Worm (Caenorhabditis elegans) whole organism, late embryonic: Measurements from ENCODE around the gene pdzd-8.

Experiments used
- C38D4.7 ChIP-seq: fragments of 200-800 bp; sonication (Bioruptor generic); optimal IDR thresholded peaks from 2 replicates; lab custom pipeline; 2018; ENCODE audit warnings: mild to moderate bottlenecking, missing genetic modification characterization, moderate library complexity, missing compliant biosample characterization
- F13H6.1 ChIP-seq: sonication (generic microtip); optimal IDR thresholded peaks from 2 replicates; lab custom pipeline; 2016; ENCODE audit warnings: missing genetic modification characterization, missing compliant biosample characterization
- K02D7.2 ChIP-seq: sonication (generic microtip); optimal IDR thresholded peaks from 2 replicates; lab custom pipeline; 2017; ENCODE audit warnings: mild to moderate bottlenecking, missing genetic modification characterization, missing compliant biosample characterization
- K09A11.1 ChIP-seq: sonication (generic microtip); optimal IDR thresholded peaks from 2 replicates; lab custom pipeline; 2017; ENCODE audit warnings: antibody characterized with exemption, mild to moderate bottlenecking, missing genetic modification characterization, missing compliant biosample characterization; ENCODE audit not compliant: insufficient read depth
- T23F11.4 ChIP-seq: fragments of 200-800 bp; sonication (Bioruptor generic); optimal IDR thresholded peaks from 2 replicates; lab custom pipeline; 2018; ENCODE audit warnings: mild to moderate bottlenecking, missing genetic modification characterization, missing compliant biosample characterization
- Y22D7AL.16 ChIP-seq: sonication (generic microtip); optimal IDR thresholded peaks from 2 replicates; lab custom pipeline; 2016; ENCODE audit warnings: missing genetic modification characterization, missing compliant biosample characterization
- ahr-1 ChIP-seq: sonication (generic microtip); optimal IDR thresholded peaks from 2 replicates; lab custom pipeline; 2016; ENCODE audit warnings: missing genetic modification characterization, missing compliant biosample characterization
- ama-1 ChIP-seq: fragments of 150-350 bp; optimal IDR thresholded peaks from 2 replicates; lab custom pipeline; 2014
- ceh-19 ChIP-seq: fragments of 200-800 bp; sonication (Bioruptor generic); optimal IDR thresholded peaks from 2 replicates; lab custom pipeline; 2018; ENCODE audit warnings: mild to moderate bottlenecking, missing genetic modification characterization, missing compliant biosample characterization
- ceh-2 ChIP-seq: sonication (generic microtip); optimal IDR thresholded peaks from 2 replicates; lab custom pipeline; 2016; ENCODE audit warnings: missing genotype, missing genetic modification characterization, missing compliant biosample characterization
- ceh-24 ChIP-seq: sonication (generic microtip); optimal IDR thresholded peaks from 2 replicates; lab custom pipeline; 2016; ENCODE audit warnings: mild to moderate bottlenecking, missing genetic modification characterization, missing compliant biosample characterization
- ceh-31 ChIP-seq: sonication (generic microtip); optimal IDR thresholded peaks from 2 replicates; lab custom pipeline; 2016; ENCODE audit warnings: missing genetic modification characterization, missing compliant biosample characterization
- ceh-34 ChIP-seq: sonication (generic microtip); optimal IDR thresholded peaks from 2 replicates; lab custom pipeline; 2016; ENCODE audit warnings: mild to moderate bottlenecking, missing genetic modification characterization, missing compliant biosample characterization
- ceh-45 ChIP-seq: fragments of 200-800 bp; sonication (Bioruptor generic); IDR thresholded peaks from 2 replicates; pipeline ENCODE4 v1.3.6; 2022; ENCODE audit warnings: missing genetic modification reagents, missing genetic modification characterization, missing compliant biosample characterization
- ceh-48 ChIP-seq: sonication (generic microtip); optimal IDR thresholded peaks from 2 replicates; lab custom pipeline; 2016; ENCODE audit warnings: missing genetic modification characterization, inconsistent platforms, missing compliant biosample characterization
- ceh-6 ChIP-seq: fragments of 200-800 bp; sonication (Bioruptor generic); optimal IDR thresholded peaks from 2 replicates; lab custom pipeline; 2018; ENCODE audit warnings: mild to moderate bottlenecking, missing genetic modification characterization, missing compliant biosample characterization
- che-1 ChIP-seq: sonication (generic microtip); optimal IDR thresholded peaks from 2 replicates; lab custom pipeline; 2016; ENCODE audit warnings: mild to moderate bottlenecking, missing genetic modification characterization, missing compliant biosample characterization
- dmd-4 ChIP-seq: sonication (generic microtip); optimal IDR thresholded peaks from 2 replicates; lab custom pipeline; 2016; ENCODE audit warnings: borderline replicate concordance, missing genetic modification characterization, missing compliant biosample characterization
- elt-2 ChIP-seq: sonication (generic microtip); optimal IDR thresholded peaks from 2 replicates; lab custom pipeline; 2016; ENCODE audit warnings: missing genetic modification reagents, missing genetic modification characterization, missing compliant biosample characterization
- eyg-1 ChIP-seq: sonication (generic microtip); optimal IDR thresholded peaks from 2 replicates; lab custom pipeline; 2016; ENCODE audit warnings: missing genotype, missing genetic modification characterization, missing compliant biosample characterization
- gmeb-2 ChIP-seq: sonication (generic microtip); optimal IDR thresholded peaks from 2 replicates; lab custom pipeline; 2016; ENCODE audit warnings: missing genetic modification characterization, inconsistent platforms, missing compliant biosample characterization
- hlh-13 ChIP-seq: fragments of 200-800 bp; sonication (Bioruptor generic); optimal IDR thresholded peaks from 2 replicates; lab custom pipeline; 2018; ENCODE audit warnings: mild to moderate bottlenecking, missing genetic modification characterization, missing compliant biosample characterization
- hlh-15 ChIP-seq: sonication (generic microtip); optimal IDR thresholded peaks from 2 replicates; lab custom pipeline; 2016; ENCODE audit warnings: missing genetic modification characterization, missing compliant biosample characterization
- hlh-8 ChIP-seq: sonication (generic microtip); optimal IDR thresholded peaks from 2 replicates; lab custom pipeline; 2016; ENCODE audit warnings: missing genotype, missing genetic modification characterization, missing compliant biosample characterization
- lin-11 ChIP-seq: fragments of 200-800 bp; sonication (Bioruptor generic); optimal IDR thresholded peaks from 2 replicates; lab custom pipeline; 2018; ENCODE audit warnings: mild to moderate bottlenecking, missing genetic modification characterization, missing compliant biosample characterization
- madf-2 ChIP-seq: sonication (generic microtip); optimal IDR thresholded peaks from 2 replicates; lab custom pipeline; 2017; ENCODE audit warnings: missing genetic modification characterization, missing compliant biosample characterization
- nfya-1 ChIP-seq: sonication (generic microtip); optimal IDR thresholded peaks from 2 replicates; lab custom pipeline; 2017; ENCODE audit warnings: missing genetic modification characterization, mild to moderate bottlenecking, missing compliant biosample characterization, antibody characterized with exemption, moderate library complexity
- nhr-11 ChIP-seq: fragments of 150-350 bp; optimal IDR thresholded peaks from 2 replicates; lab custom pipeline; 2014; ENCODE audit warnings: missing biosample characterization, missing genetic modification characterization
- nhr-232 ChIP-seq: sonication (generic microtip); optimal IDR thresholded peaks from 2 replicates; lab custom pipeline; 2016; ENCODE audit warnings: missing genetic modification characterization, missing compliant biosample characterization
- npax-4 ChIP-seq: sonication (generic microtip); optimal IDR thresholded peaks from 2 replicates; lab custom pipeline; 2016; ENCODE audit warnings: missing genetic modification characterization, missing compliant biosample characterization
- odd-2 ChIP-seq: sonication (generic microtip); optimal IDR thresholded peaks from 2 replicates; lab custom pipeline; 2017; ENCODE audit warnings: antibody characterized with exemption, mild to moderate bottlenecking, missing genetic modification characterization, missing compliant biosample characterization
- pag-3 ChIP-seq: sonication (generic microtip); optimal IDR thresholded peaks from 2 replicates; lab custom pipeline; 2016; ENCODE audit warnings: missing compliant biosample characterization, missing genetic modification characterization, borderline replicate concordance
- pat-9 ChIP-seq: fragments of 200-800 bp; sonication (Bioruptor generic); optimal IDR thresholded peaks from 2 replicates; lab custom pipeline; 2018; ENCODE audit warnings: mild to moderate bottlenecking, missing genetic modification characterization, moderate library complexity, missing compliant biosample characterization
- pax-1 ChIP-seq: fragments of 150-350 bp; optimal IDR thresholded peaks from 2 replicates; lab custom pipeline; 2014; ENCODE audit warnings: missing biosample characterization, missing genetic modification characterization
- pha-2 ChIP-seq: sonication (generic microtip); optimal IDR thresholded peaks from 2 replicates; lab custom pipeline; 2017; ENCODE audit warnings: mild to moderate bottlenecking, missing genetic modification characterization, missing compliant biosample characterization
- pha-4 ChIP-seq: fragments of 150-350 bp; optimal IDR thresholded peaks from 2 replicates; lab custom pipeline; 2018; ENCODE audit warnings: missing biosample characterization, missing genetic modification reagents, missing genetic modification characterization
- pqm-1 ChIP-seq: sonication (generic microtip); optimal IDR thresholded peaks from 2 replicates; lab custom pipeline; 2016; ENCODE audit warnings: missing genetic modification characterization, missing compliant biosample characterization
- pros-1 ChIP-seq: fragments of 150-350 bp; optimal IDR thresholded peaks from 2 replicates; lab custom pipeline; 2014; ENCODE audit warnings: missing biosample characterization, missing genetic modification reagents, missing genetic modification characterization
- ref-2 ChIP-seq: sonication (generic microtip); optimal IDR thresholded peaks from 2 replicates; lab custom pipeline; 2016; ENCODE audit warnings: missing genetic modification characterization, missing compliant biosample characterization
- sdc-2 ChIP-seq: sonication (generic microtip); optimal IDR thresholded peaks from 2 replicates; lab custom pipeline; 2016; ENCODE audit warnings: missing genotype, missing genetic modification characterization, missing compliant biosample characterization
- tbx-2 ChIP-seq: sonication (generic microtip); optimal IDR thresholded peaks from 2 replicates; lab custom pipeline; 2016; ENCODE audit warnings: missing genetic modification characterization, missing compliant biosample characterization
- ttx-3 ChIP-seq: sonication (generic microtip); optimal IDR thresholded peaks from 2 replicates; lab custom pipeline; 2016; ENCODE audit warnings: missing genetic modification reagents, missing genetic modification characterization, missing compliant biosample characterization
- unc-3 ChIP-seq, 2 experiments: fragments of 200-800 bp in 1 of 2; sonication (Bioruptor generic) in 1 of 2; sonication (generic microtip) in 1 of 2; conservative IDR thresholded peaks in 1 of 2; optimal IDR thresholded peaks in 1 of 2; 2 replicates each; pipeline versions ENCODE4 v1.3.6 to Lab custom; 2016 to 2022; ENCODE audit warnings: missing compliant biosample characterization in 2 of 2, missing genetic modification characterization in 2 of 2, missing genetic modification reagents in 1 of 2
- unc-42 ChIP-seq: sonication (generic microtip); optimal IDR thresholded peaks from 2 replicates; lab custom pipeline; 2016; ENCODE audit warnings: missing genotype, missing genetic modification characterization, missing compliant biosample characterization
- zip-5 ChIP-seq: sonication (generic microtip); optimal IDR thresholded peaks from 2 replicates; lab custom pipeline; 2016; ENCODE audit warnings: missing genetic modification characterization, missing compliant biosample characterization

Gene pdzd-8

DNA sequence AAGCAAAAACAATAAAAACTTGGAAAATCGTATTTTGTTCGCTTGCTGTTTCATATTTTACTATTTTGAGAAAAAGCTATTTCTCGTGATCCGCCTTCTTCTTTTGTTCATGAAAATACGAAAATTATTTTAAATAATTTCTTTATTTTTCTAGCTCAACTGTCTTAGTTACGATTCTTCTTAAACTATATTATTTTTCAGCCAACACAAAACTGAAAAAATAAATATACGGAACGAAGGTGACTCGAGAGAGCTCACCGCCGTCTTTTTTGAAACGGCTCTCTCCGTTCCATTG, at the start of gene pdzd-8:
TSS of gene pdzd-8 (plus strand) at position 196 of the 295 bp plus-strand sequence.
- TF ChIP-seq pha-2 (tag; lab: Kevin White, UChicago) (no peak), ceh-24 (tag; lab: Kevin White, UChicago) (no peak), ahr-1 (tag; lab: Kevin White, UChicago) (no peak), nhr-11 (tag; lab: Kevin White, UChicago) (no peak), pag-3 (tag; lab: Kevin White, UChicago) (no peak), Y22D7AL.16 (tag; lab: Kevin White, UChicago) (no peak), K02D7.2 (tag; lab: Kevin White, UChicago) (no peak), pax-1 (tag; lab: Kevin White, UChicago) (no peak)

DNA sequence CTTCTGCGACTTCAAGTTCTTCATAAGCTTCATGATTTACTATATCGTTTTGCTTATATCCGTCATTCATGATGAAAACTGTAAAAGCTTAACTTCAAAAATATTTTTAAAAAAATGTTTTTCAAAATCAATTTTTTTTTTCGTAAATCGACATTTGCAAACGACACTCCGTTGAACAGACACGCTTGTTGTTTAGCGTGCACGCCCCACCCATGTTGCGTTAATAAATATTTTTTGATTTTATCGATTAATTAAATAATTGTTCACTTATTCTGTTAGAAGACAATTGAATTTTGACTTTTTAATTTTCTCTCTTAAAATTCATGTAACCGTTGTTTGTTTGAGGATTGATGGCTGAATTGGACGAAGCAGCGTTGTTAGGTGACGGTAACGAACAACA, 49.3 kb upstream of the pdzd-8 start, which contains the start of the genes D1046.2 and cfim-2:
TSS of gene D1046.2 (minus strand) at position 78 of the 400 bp plus-strand sequence.
TSS of gene cfim-2 (plus strand) at position 335 of the 400 bp plus-strand sequence.
- TF ChIP-seq pag-3 (tag; lab: Kevin White, UChicago), result no peak
- peak; percentile 53 for TF ChIP-seq ceh-48 (tag; lab: Kevin White, UChicago)
- TF ChIP-seq hlh-13, result no peak
- no peak for TF ChIP-seq ama-1 (lab: Kevin White, UChicago)
- TF ChIP-seq unc-42 (tag; lab: Kevin White, UChicago), result peak; percentile 7
- no peak for TF ChIP-seq pha-2 (tag; lab: Kevin White, UChicago)
- no peak for TF ChIP-seq ceh-24 (tag; lab: Kevin White, UChicago)
- no peak for TF ChIP-seq tbx-2 (tag; lab: Kevin White, UChicago)
- TF ChIP-seq dmd-4 (tag; lab: Kevin White, UChicago), result no peak
- no peak for TF ChIP-seq ceh-45 (GFP tag; lab: Robert Waterston, UW)
- no peak for TF ChIP-seq pat-9
- TF ChIP-seq hlh-8, result no peak

DNA sequence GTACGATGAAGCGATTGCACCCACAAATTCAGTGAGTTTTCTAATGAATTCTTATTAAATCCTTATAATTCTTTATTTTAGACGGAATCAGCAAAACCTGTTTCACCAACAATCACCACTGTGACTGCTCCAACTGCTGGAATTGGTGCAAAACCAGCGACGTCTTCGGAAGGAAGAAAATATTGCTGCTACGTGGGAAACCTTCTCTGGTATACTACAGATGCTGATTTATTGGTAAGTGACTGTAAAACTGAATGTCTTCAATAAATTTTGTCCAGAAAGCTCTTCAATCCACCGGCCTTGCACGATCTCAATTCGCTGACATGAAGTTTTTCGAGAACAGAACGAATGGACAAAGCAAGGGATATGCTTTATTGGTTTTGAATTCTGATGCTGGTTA, 48.8 kb upstream of the pdzd-8 start:
- TF ChIP-seq F13H6.1 (no peak), pat-9 (no peak), pqm-1 (tag; lab: Kevin White, UChicago) (no peak), Y22D7AL.16 (tag; lab: Kevin White, UChicago) (no peak), odd-2 (no peak), pax-1 (tag; lab: Kevin White, UChicago) (no peak), ceh-2 (tag; lab: Kevin White, UChicago) (no peak), gmeb-2 (tag; lab: Kevin White, UChicago) (no peak), eyg-1 (no peak), C38D4.7 (GFP tag; lab: Kevin White, UChicago) (no peak), pha-4 (tag; lab: Kevin White, UChicago) (no peak)

DNA sequence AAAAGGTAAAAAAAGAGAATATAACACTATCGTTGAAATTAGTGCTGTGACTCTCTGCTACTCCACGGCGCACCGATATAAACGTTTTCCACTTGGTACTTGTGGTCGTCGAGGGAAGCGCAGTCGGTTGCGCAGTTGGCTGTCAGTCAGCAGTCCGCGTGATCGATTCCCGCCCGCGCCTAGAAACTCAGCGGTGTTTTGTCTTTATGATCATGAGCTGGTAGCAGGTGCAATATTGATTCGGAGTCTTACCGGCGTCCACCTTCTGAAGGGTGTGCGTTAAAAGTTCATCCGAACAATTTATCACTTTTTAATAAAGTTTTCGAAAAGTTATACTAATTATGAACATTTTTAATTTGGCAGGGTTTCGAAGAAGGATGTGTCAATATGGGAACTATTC, 48.2 kb upstream of the pdzd-8 start:
- TF ChIP-seq ceh-34 (tag; lab: Kevin White, UChicago) (peak; percentile 94), madf-2 (tag; lab: Kevin White, UChicago) (peak; percentile 90), zip-5 (tag; lab: Kevin White, UChicago) (peak; percentile 45), ceh-31 (tag; lab: Kevin White, UChicago) (peak; percentile 89), unc-3 (GFP tag; conservative IDR thresholded peaks at IDR 0.05; lab: Robert Waterston, UW) (peak; percentile 88), unc-3 (tag; optimal IDR thresholded peaks at IDR 0.05; lab: Kevin White, UChicago) (peak; percentile 91), odd-2 (peak; percentile 62), hlh-15 (tag; lab: Kevin White, UChicago) (peak; percentile 88), ceh-6 (GFP tag; lab: Kevin White, UChicago) (peak; percentile 97), ttx-3 (tag; lab: Kevin White, UChicago) (peak; percentile 94), ceh-19 (GFP tag; lab: Kevin White, UChicago) (peak; percentile 96), ref-2 (tag; lab: Kevin White, UChicago) (peak; percentile 89), T23F11.4 (GFP tag; lab: Kevin White, UChicago) (peak; percentile 97), pqm-1 (tag; lab: Kevin White, UChicago) (peak; percentile 93), npax-4 (tag; lab: Kevin White, UChicago) (peak; percentile 78), ceh-48 (tag; lab: Kevin White, UChicago) (peak; percentile 94), sdc-2 (tag; lab: Kevin White, UChicago) (peak; percentile 90), nfya-1 (tag; lab: Kevin White, UChicago) (peak; percentile 66), lin-11 (peak; percentile 92), ahr-1 (tag; lab: Kevin White, UChicago) (peak; percentile 95), pag-3 (tag; lab: Kevin White, UChicago) (peak; percentile 91), unc-42 (tag; lab: Kevin White, UChicago) (peak; percentile 33), nhr-232 (peak; percentile 94), elt-2 (tag; lab: Kevin White, UChicago) (peak; percentile 97), eyg-1 (peak; percentile 90), pat-9 (peak; percentile 97), che-1 (tag; lab: Kevin White, UChicago) (peak; percentile 96), pros-1 (tag; lab: Kevin White, UChicago) (peak; percentile 29), K09A11.1 (peak; percentile 81)
